Fruit fly (Drosophila melanogaster) S2 (cell line): ENCODE results near the gene Adsl.

Experiments
- CG8478 ChIP-seq: fragments of >200 bp; optimal IDR thresholded peaks from 2 replicates; lab custom pipeline; 2018
- CTCF ChIP-seq, 2 experiments: fragments of >200 bp; optimal IDR thresholded peaks; 2 replicates each; lab custom pipeline; 2018

DNA sequence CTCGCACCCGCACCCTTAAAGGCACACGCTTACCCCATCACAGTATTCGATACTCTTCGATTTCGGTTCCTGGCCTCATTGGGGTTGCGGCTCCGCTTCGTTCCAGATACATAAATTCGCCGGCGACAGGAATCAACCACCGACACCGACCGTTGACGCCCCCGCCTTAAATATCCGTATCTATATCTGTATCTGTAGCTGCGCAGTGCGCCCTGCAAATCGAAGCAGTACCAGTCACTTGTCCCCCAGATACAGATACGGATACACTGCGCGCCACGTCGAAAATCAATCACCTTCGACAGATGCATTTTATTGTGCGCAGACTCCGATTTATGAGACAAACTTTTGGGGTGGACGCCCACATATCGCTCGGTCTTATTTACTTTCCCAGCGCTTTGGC is 48.3 kb downstream of the Adsl start:
- no peak for TF ChIP-seq CTCF (optimal IDR thresholded peaks at IDR 0.05; lab: Kevin White, UChicago)
- no peak for TF ChIP-seq CG8478 (lab: Kevin White, UChicago)
